Worm (Caenorhabditis elegans): Measurements from ENCODE around the gene cyp-13A11.

- peak; percentile 83 for TF ChIP-seq him-1 (tag; optimal IDR thresholded peaks at IDR 0.05)
- no peak for TF ChIP-seq dao-5 (tag; optimal IDR thresholded peaks at IDR 0.05)
- TF ChIP-seq W03F9.2 (tag; optimal IDR thresholded peaks at IDR 0.05): peak; percentile 45
These were observed 40.3 kb downstream of the cyp-13A11 start for ce11 chrIII:13061136-13061535.
